Fruit fly (Drosophila melanogaster): ENCODE data around the gene chif.
A peak's percentile ranks its signal among the peaks of the same experiment; 100 is the strongest.

Gene chif

DNA sequence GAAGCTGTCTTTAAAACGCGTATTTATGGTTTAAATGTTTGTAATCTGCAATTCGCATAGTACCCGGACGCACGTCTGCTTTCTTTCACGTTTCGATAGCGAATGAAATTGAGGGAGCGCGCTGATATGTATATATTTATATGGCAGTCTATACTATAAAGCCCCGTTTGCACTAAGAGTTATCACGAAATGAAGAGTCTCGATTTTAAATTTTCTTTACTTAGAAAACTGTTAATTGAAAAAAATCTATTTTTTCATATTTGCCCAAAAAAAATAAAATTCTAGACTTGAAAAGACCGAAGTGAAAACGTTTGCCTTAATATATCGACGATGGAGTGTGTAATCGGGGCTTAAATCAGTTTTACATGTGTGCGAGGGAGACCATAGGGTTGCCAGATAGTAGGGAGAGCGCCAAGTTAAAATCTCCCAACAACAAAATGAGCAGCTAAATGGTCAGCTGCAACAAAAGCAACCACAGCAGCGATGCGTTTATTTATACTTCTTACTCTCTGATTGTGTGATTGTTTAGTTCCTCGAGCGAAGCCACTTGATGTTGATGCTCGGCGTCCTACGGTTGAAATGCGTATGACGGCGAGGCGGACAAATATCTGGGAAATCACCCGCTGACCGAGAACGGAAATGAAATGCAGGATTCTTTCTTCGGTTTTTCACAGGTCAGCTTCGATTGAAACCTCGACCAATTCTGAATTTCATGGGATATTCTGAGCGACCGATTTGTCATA lies 26.7 kb downstream of the chif start, which contains the start of gene cact:
Gene cact (minus strand): TSS at position 693 of the 743 bp plus-strand sequence.
- peak; percentile 94 for TF ChIP-seq Hr39 (GFP tag; optimal IDR thresholded peaks at IDR 0.05)
- peak; percentile 82 for TF ChIP-seq CG11902 (GFP tag; optimal IDR thresholded peaks at IDR 0.05)
- peak; percentile 96 for TF ChIP-seq Hr4 (GFP tag; optimal IDR thresholded peaks at IDR 0.05)
- peak; percentile 53 to 60 for TF ChIP-seq ss (GFP tag; optimal IDR thresholded peaks at IDR 0.05)
- peak; percentile 94 for TF ChIP-seq pdm3 (GFP tag; optimal IDR thresholded peaks at IDR 0.05)
- peak; percentile 92 for TF ChIP-seq CG32006 (GFP tag; optimal IDR thresholded peaks at IDR 0.05)
- TF ChIP-seq CG4318 (GFP tag; optimal IDR thresholded peaks at IDR 0.05), result peak; percentile 83
- TF ChIP-seq achi (GFP tag; optimal IDR thresholded peaks at IDR 0.05), result peak; percentile 92
- TF ChIP-seq CG3032 (tag; optimal IDR thresholded peaks at IDR 0.05), result peak; percentile 88
- TF ChIP-seq CG10631 (GFP tag; optimal IDR thresholded peaks at IDR 0.05), result peak; percentile 93
- peak; percentile 52 for TF ChIP-seq fd85E (GFP tag; optimal IDR thresholded peaks at IDR 0.05)
- TF ChIP-seq CG8319 (GFP tag; optimal IDR thresholded peaks at IDR 0.05), result peak; percentile 87
- TF ChIP-seq CG8119 (GFP tag; IDR thresholded peaks at IDR 0.05), result peak; percentile 92
- TF ChIP-seq CG8632 (GFP tag; optimal IDR thresholded peaks at IDR 0.05), result peak; percentile 88
- TF ChIP-seq eg (GFP tag; IDR thresholded peaks at IDR 0.05), result peak; percentile 92
- peak; percentile 49 for TF ChIP-seq CG6854 (GFP tag; optimal IDR thresholded peaks at IDR 0.05)
- peak; percentile 97 for TF ChIP-seq CG31627 (GFP tag; optimal IDR thresholded peaks at IDR 0.05)
- peak; percentile 78 for TF ChIP-seq CG7368 (GFP tag; optimal IDR thresholded peaks at IDR 0.05)
- peak; percentile 37 for TF ChIP-seq CG9139 (GFP tag; optimal IDR thresholded peaks at IDR 0.05)
- peak; percentile 85 for TF ChIP-seq CG10669 (GFP tag; optimal IDR thresholded peaks at IDR 0.05)
- TF ChIP-seq Blimp-1 (GFP tag; optimal IDR thresholded peaks at IDR 0.05), result peak; percentile 23
- peak; percentile 89 for TF ChIP-seq CG3919 (GFP tag; optimal IDR thresholded peaks at IDR 0.05)
- peak; percentile 94 for TF ChIP-seq Met (GFP tag; optimal IDR thresholded peaks at IDR 0.05)
- peak; percentile 93 for TF ChIP-seq net (GFP tag; optimal IDR thresholded peaks at IDR 0.05)
- TF ChIP-seq lz (GFP tag; optimal IDR thresholded peaks at IDR 0.05), result peak; percentile 96
- peak; percentile 93 for TF ChIP-seq acj6 (GFP tag; optimal IDR thresholded peaks at IDR 0.05)
- TF ChIP-seq Lpt (GFP tag; optimal IDR thresholded peaks at IDR 0.05), result peak; percentile 85
- peak; percentile 68 for TF ChIP-seq CG6808 (GFP tag; optimal IDR thresholded peaks at IDR 0.05)
- TF ChIP-seq CG11294 (GFP tag; IDR thresholded peaks at IDR 0.05), result peak; percentile 86
- TF ChIP-seq Ets96B (tag; optimal IDR thresholded peaks at IDR 0.05), result peak; percentile 93
- TF ChIP-seq dsx (GFP tag; optimal IDR thresholded peaks at IDR 0.05; ENCODE audit: poor library complexity, severe bottlenecking), result peak; percentile 85
- peak; percentile 91 for TF ChIP-seq Gug (GFP tag; IDR thresholded peaks at IDR 0.05)
- peak; percentile 82 for TF ChIP-seq CG6276 (GFP tag; optimal IDR thresholded peaks at IDR 0.05)
- TF ChIP-seq CG16779 (tag; optimal IDR thresholded peaks at IDR 0.05), result peak; percentile 84
- peak; percentile 68 for TF ChIP-seq CG1621 (tag; optimal IDR thresholded peaks at IDR 0.05)
- peak; percentile 95 for TF ChIP-seq Smox (GFP tag; optimal IDR thresholded peaks at IDR 0.05)
- TF ChIP-seq Sox15 (GFP tag; optimal IDR thresholded peaks at IDR 0.05), result peak; percentile 89
- TF ChIP-seq dac (GFP tag; optimal IDR thresholded peaks at IDR 0.05), result peak; percentile 87
- peak; percentile 83 for TF ChIP-seq fkh (GFP tag; optimal IDR thresholded peaks at IDR 0.05)
- TF ChIP-seq cyc (GFP tag; optimal IDR thresholded peaks at IDR 0.05), result peak; percentile 94
- peak; percentile 91 for TF ChIP-seq CG6792 (GFP tag; optimal IDR thresholded peaks at IDR 0.05)
- peak; percentile 98 for TF ChIP-seq Eip78C (GFP tag)
- peak; percentile 92 for TF ChIP-seq CG34406 (GFP tag; optimal IDR thresholded peaks at IDR 0.05)
- TF ChIP-seq svp (GFP tag), result peak; percentile 94
- TF ChIP-seq spab (GFP tag; optimal IDR thresholded peaks at IDR 0.05), result peak; percentile 69
- TF ChIP-seq Sox14 (GFP tag; optimal IDR thresholded peaks at IDR 0.05), result peak; percentile 94
- TF ChIP-seq CG15336 (GFP tag; IDR thresholded peaks at IDR 0.05), result peak; percentile 93
- peak; percentile 63 for TF ChIP-seq CG11762 (GFP tag; optimal IDR thresholded peaks at IDR 0.05; ENCODE audit: insufficient read depth)
- TF ChIP-seq topi (GFP tag; optimal IDR thresholded peaks at IDR 0.05), result peak; percentile 92
- peak; percentile 84 for TF ChIP-seq vri (GFP tag; optimal IDR thresholded peaks at IDR 0.05)
- peak; percentile 94 for TF ChIP-seq CG6163 (GFP tag; IDR thresholded peaks at IDR 0.05)
